Worm (Caenorhabditis elegans): ENCODE results near the gene irg-3.

Gene irg-3

DNA sequence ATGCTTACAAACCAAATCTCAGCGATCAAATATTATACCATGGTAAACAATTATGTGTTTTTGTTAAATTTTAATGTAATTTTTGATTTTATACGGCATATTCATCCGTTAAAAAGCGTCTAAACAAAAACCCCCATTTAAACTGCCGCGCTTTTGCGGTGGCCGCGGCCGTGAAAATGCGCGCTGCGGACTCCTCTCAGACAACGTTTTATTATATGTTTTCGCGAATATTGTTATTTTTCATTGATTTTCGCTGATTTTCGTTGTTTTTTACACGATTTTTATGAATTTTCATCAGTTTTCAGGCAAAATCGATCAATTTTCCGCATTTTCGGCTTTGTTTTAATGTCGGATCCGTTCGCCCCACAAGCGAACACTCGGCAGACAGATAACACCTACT lies 46.2 kb downstream of the irg-3 start, which contains the start of gene W02H5.19 (continued):
- TF ChIP-seq elt-2 (tag; optimal IDR thresholded peaks at IDR 0.05) (peak; percentile 24), ceh-16 (tag; optimal IDR thresholded peaks at IDR 0.05) (no peak), ama-1 (optimal IDR thresholded peaks at IDR 0.05) (no peak), zag-1 (tag; optimal IDR thresholded peaks at IDR 0.05) (no peak), nhr-23 (tag; optimal IDR thresholded peaks at IDR 0.05) (peak; percentile 74), R02D3.7 (tag; optimal IDR thresholded peaks at IDR 0.05) (peak; percentile 32), skn-1 (tag; optimal IDR thresholded peaks at IDR 0.05) (no peak), ceh-82 (tag; optimal IDR thresholded peaks at IDR 0.05) (no peak), egl-5 (tag; optimal IDR thresholded peaks at IDR 0.05) (no peak), eor-1 (tag; optimal IDR thresholded peaks at IDR 0.05) (no peak), egl-27 (tag; optimal IDR thresholded peaks at IDR 0.05) (no peak), aly-2 (tag; optimal IDR thresholded peaks at IDR 0.05) (no peak), ceh-9 (tag; optimal IDR thresholded peaks at IDR 0.05) (no peak), snpc-4 (tag; optimal IDR thresholded peaks at IDR 0.05) (peak; percentile 59), fos-1 (tag; optimal IDR thresholded peaks at IDR 0.05) (no peak), lin-15B (tag; optimal IDR thresholded peaks at IDR 0.05) (peak; percentile 72), fkh-2 (tag; optimal IDR thresholded peaks at IDR 0.05) (no peak)

DNA sequence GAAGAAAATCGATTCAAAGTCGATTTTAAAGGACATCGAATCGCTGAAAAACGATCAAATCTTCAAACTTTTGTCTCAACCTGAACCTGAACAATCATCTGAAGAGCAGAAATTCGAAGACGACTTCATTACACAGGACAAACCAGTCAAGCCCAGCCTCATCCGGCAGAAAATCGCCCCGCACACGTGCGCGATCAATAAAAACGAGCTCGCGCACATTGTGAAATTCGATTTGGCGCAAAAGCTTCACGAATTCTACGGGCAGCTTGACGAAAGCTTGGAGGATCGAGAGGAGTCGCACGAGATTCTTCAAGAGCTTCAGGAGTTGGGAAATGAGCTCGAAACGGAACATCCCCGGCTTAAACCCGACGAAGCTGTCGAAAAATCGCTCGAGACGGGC lies 46.6 kb downstream of the irg-3 start, which contains the start of gene W02H5.2:
Gene W02H5.2, plus strand, starts transcription at position 301 of the 400 bp plus-strand sequence.
- TF ChIP-seq daf-12 (tag; optimal IDR thresholded peaks at IDR 0.05) (no peak), unc-62 (GFP tag; optimal IDR thresholded peaks at IDR 0.05) (no peak), fkh-10 (GFP tag; optimal IDR thresholded peaks at IDR 0.05) (no peak), elt-2 (tag; optimal IDR thresholded peaks at IDR 0.05) (no peak), lsy-12 (tag; optimal IDR thresholded peaks at IDR 0.05) (no peak), pqm-1 (tag; optimal IDR thresholded peaks at IDR 0.05) (no peak), fkh-2 (tag; optimal IDR thresholded peaks at IDR 0.05) (no peak), nhr-11 (tag; optimal IDR thresholded peaks at IDR 0.05) (no peak), nhr-237 (tag; optimal IDR thresholded peaks at IDR 0.05) (no peak), fos-1 (tag; optimal IDR thresholded peaks at IDR 0.05) (no peak), nhr-43 (tag; optimal IDR thresholded peaks at IDR 0.05; ENCODE audit: poor library complexity, severe bottlenecking) (no peak), lin-15B (tag; optimal IDR thresholded peaks at IDR 0.05) (no peak)

- TF ChIP-seq unc-62 (GFP tag; optimal IDR thresholded peaks at IDR 0.05) (no peak), ceh-9 (tag; optimal IDR thresholded peaks at IDR 0.05) (no peak), tbx-2 (tag; optimal IDR thresholded peaks at IDR 0.05) (no peak), egl-5 (tag; optimal IDR thresholded peaks at IDR 0.05) (no peak), nhr-23 (tag; optimal IDR thresholded peaks at IDR 0.05) (no peak), zag-1 (tag; optimal IDR thresholded peaks at IDR 0.05) (no peak), lin-15B (tag; optimal IDR thresholded peaks at IDR 0.05) (no peak), fkh-2 (tag; optimal IDR thresholded peaks at IDR 0.05) (no peak), ceh-28 (tag; optimal IDR thresholded peaks at IDR 0.05) (no peak), sea-2 (GFP tag; optimal IDR thresholded peaks at IDR 0.05) (no peak), lsy-12 (tag; optimal IDR thresholded peaks at IDR 0.05) (no peak), nhr-237 (tag; optimal IDR thresholded peaks at IDR 0.05) (no peak), jun-1 (tag; optimal IDR thresholded peaks at IDR 0.05) (no peak)
These were observed 47.1 kb downstream of the irg-3 start for ce11 chrV:2639506-2639905.

Measured in whole organism, L3 larva.